Fruit fly (Drosophila melanogaster): Measurements from ENCODE around the gene CG10561.

CG10561 gene

dm6 chr2L:19142176-19142870, 28.1 kb downstream of the CG10561 start (continued):
- TF ChIP-seq row (GFP tag; IDR thresholded peaks at IDR 0.05) = no peak; the same call in 2 of the 3 replicates
- TF ChIP-seq Hr39 (optimal IDR thresholded peaks at IDR 0.05) = no peak
- no peak for TF ChIP-seq Elba2 (GFP tag; optimal IDR thresholded peaks at IDR 0.05)
- TF ChIP-seq CG1832 (GFP tag; optimal IDR thresholded peaks at IDR 0.05) = peak; percentile 13
- no peak for TF ChIP-seq CG8290 (GFP tag; optimal IDR thresholded peaks at IDR 0.05)
- TF ChIP-seq CG8290 (tag; optimal IDR thresholded peaks at IDR 0.05) = no peak
- TF ChIP-seq ro (GFP tag; IDR thresholded peaks at IDR 0.05) = no peak
- peak; percentile 53 for TF ChIP-seq gem (tag; optimal IDR thresholded peaks at IDR 0.05)
- no peak for TF ChIP-seq bbx (GFP tag; IDR thresholded peaks at IDR 0.05; ENCODE audit: partially characterized antibody)
- no peak for TF ChIP-seq sc (optimal IDR thresholded peaks at IDR 0.05)
- no peak for TF ChIP-seq sc (GFP tag; optimal IDR thresholded peaks at IDR 0.05)
- TF ChIP-seq CG7963 (GFP tag; IDR thresholded peaks at IDR 0.05; ENCODE audit: partially characterized antibody) = no peak
- no peak for TF ChIP-seq kay (GFP tag; optimal IDR thresholded peaks at IDR 0.05)
- TF ChIP-seq fd102C (GFP tag; optimal IDR thresholded peaks at IDR 0.05) = no peak
- peak; percentile 22 for TF ChIP-seq CG7839 (tag; optimal IDR thresholded peaks at IDR 0.05)
- no peak for TF ChIP-seq Rx (GFP tag; IDR thresholded peaks at IDR 0.05)
- TF ChIP-seq oc (tag; optimal IDR thresholded peaks at IDR 0.05) = no peak
- no peak for TF ChIP-seq Sin3A (optimal IDR thresholded peaks at IDR 0.05)
- TF ChIP-seq ftz-f1 (GFP tag; optimal IDR thresholded peaks at IDR 0.05) = no peak
- no peak for TF ChIP-seq psq (GFP tag; optimal IDR thresholded peaks at IDR 0.05)
- no peak for TF ChIP-seq CG17328 (GFP tag; IDR thresholded peaks at IDR 0.05)
- no peak for TF ChIP-seq CG33557 (GFP tag; optimal IDR thresholded peaks at IDR 0.05)
- no peak for TF ChIP-seq lab (GFP tag; optimal IDR thresholded peaks at IDR 0.05)
- TF ChIP-seq CG17385 (GFP tag; optimal IDR thresholded peaks at IDR 0.05) = peak; percentile 42
- TF ChIP-seq nerfin-1 (tag; optimal IDR thresholded peaks at IDR 0.05) = no peak
- TF ChIP-seq Nf-YA (GFP tag; IDR thresholded peaks at IDR 0.05) = no peak
- no peak for TF ChIP-seq CG7357 (GFP tag; IDR thresholded peaks at IDR 0.05)
- TF ChIP-seq unc-4 (GFP tag; IDR thresholded peaks at IDR 0.05; ENCODE audit: partially characterized antibody) = no peak
- TF ChIP-seq Neu2 (GFP tag; optimal IDR thresholded peaks at IDR 0.05; ENCODE audit: borderline replicate concordance) = no peak
- no peak for TF ChIP-seq Atf3 (GFP tag; optimal IDR thresholded peaks at IDR 0.05)
- no peak for TF ChIP-seq CG14667 (GFP tag; IDR thresholded peaks at IDR 0.05)
- TF ChIP-seq fd64A (GFP tag; optimal IDR thresholded peaks at IDR 0.05) = no peak
- TF ChIP-seq fd96Cb (tag; optimal IDR thresholded peaks at IDR 0.05) = no peak
- no peak for TF ChIP-seq Hr51 (GFP tag; optimal IDR thresholded peaks at IDR 0.05)
- no peak for TF ChIP-seq CG5180 (GFP tag; optimal IDR thresholded peaks at IDR 0.05)
- TF ChIP-seq CG3407 (GFP tag; optimal IDR thresholded peaks at IDR 0.05) = no peak
- TF ChIP-seq Taf1 (GFP tag; IDR thresholded peaks at IDR 0.05) = no peak
- peak; percentile 6 for TF ChIP-seq CG3281 (GFP tag; optimal IDR thresholded peaks at IDR 0.05)
- TF ChIP-seq Lhr (GFP tag; optimal IDR thresholded peaks at IDR 0.05) = no peak
- TF ChIP-seq CG12744 (GFP tag; optimal IDR thresholded peaks at IDR 0.05) = no peak
- no peak for TF ChIP-seq CG3838 (GFP tag; optimal IDR thresholded peaks at IDR 0.05)

- TF ChIP-seq crol (GFP tag; IDR thresholded peaks at IDR 0.05) = peak; percentile 77
- peak; percentile 14; the same call in 1 of the 2 replicates for TF ChIP-seq Adf1 (GFP tag; IDR thresholded peaks at IDR 0.05)
- no peak for TF ChIP-seq CG1603 (tag; optimal IDR thresholded peaks at IDR 0.05)
- TF ChIP-seq CG13894 (tag; optimal IDR thresholded peaks at IDR 0.05) = peak; percentile 78
- TF ChIP-seq ewg (GFP tag; optimal IDR thresholded peaks at IDR 0.05) = no peak
- no peak for TF ChIP-seq zen2 (GFP tag; IDR thresholded peaks at IDR 0.05; ENCODE audit: partially characterized antibody)
- no peak for TF ChIP-seq HmgZ (tag; optimal IDR thresholded peaks at IDR 0.05)
- peak; percentile 88 for TF ChIP-seq pfk (GFP tag; optimal IDR thresholded peaks at IDR 0.05)
- TF ChIP-seq yki (optimal IDR thresholded peaks at IDR 0.05) = no peak
- TF ChIP-seq tup (GFP tag; optimal IDR thresholded peaks at IDR 0.05) = no peak
- peak in 1 of 2 experiments; percentile 19 for TF ChIP-seq bsh (GFP tag; optimal IDR thresholded peaks at IDR 0.05)
- TF ChIP-seq MTF-1 (GFP tag; optimal IDR thresholded peaks at IDR 0.05; ENCODE audit: borderline replicate concordance) = no peak
- no peak for TF ChIP-seq Lhr (GFP tag; optimal IDR thresholded peaks at IDR 0.05)
Measured at dm6 chr2L:19144115-19144514, 29.9 kb downstream of the CG10561 start.

Measured in whole organism, embryonic.